Worm (Caenorhabditis elegans) whole organism, L1 larva: ENCODE results near the gene B0336.7.

Experiments used
- dpl-1 ChIP-seq, 3 experiments: fragments of 150-350 bp in 2 of 3; sonication (generic microtip) in 1 of 3; optimal IDR thresholded peaks; 2 replicates each; lab custom pipeline; 2014 to 2017; ENCODE audit warnings: missing biosample characterization in 3 of 3, missing genetic modification characterization in 3 of 3, missing genetic modification reagents in 3 of 3
- dsc-1 ChIP-seq: sonication (generic microtip); optimal IDR thresholded peaks from 2 replicates; lab custom pipeline; 2016; ENCODE audit warnings: mild to moderate bottlenecking, missing genetic modification characterization, missing compliant biosample characterization
- lsy-2 ChIP-seq, 2 experiments: fragments of 150-350 bp; optimal IDR thresholded peaks; 2 replicates each; lab custom pipeline; 2014; ENCODE audit warnings: missing biosample characterization in 2 of 2, missing genetic modification characterization in 2 of 2
- nhr-11 ChIP-seq: fragments of 150-350 bp; optimal IDR thresholded peaks from 2 replicates; lab custom pipeline; 2014; ENCODE audit warnings: missing biosample characterization, missing genetic modification characterization
- nhr-84 ChIP-seq: sonication (generic microtip); optimal IDR thresholded peaks from 2 replicates; lab custom pipeline; 2017; ENCODE audit warnings: missing biosample characterization, missing genetic modification characterization
- skn-1 ChIP-seq: fragments of 150-350 bp; optimal IDR thresholded peaks from 2 replicates; lab custom pipeline; 2014; ENCODE audit warnings: missing biosample characterization, missing genetic modification characterization
- snpc-4 ChIP-seq: fragments of 150-350 bp; optimal IDR thresholded peaks from 2 replicates; lab custom pipeline; 2014; ENCODE audit warnings: missing biosample characterization, missing genetic modification characterization
- tbx-2 ChIP-seq: sonication (generic microtip); optimal IDR thresholded peaks from 2 replicates; lab custom pipeline; 2016; ENCODE audit warnings: missing genetic modification characterization, missing compliant biosample characterization
- unc-130 ChIP-seq: fragments of 150-350 bp; optimal IDR thresholded peaks from 2 replicates; lab custom pipeline; 2017; ENCODE audit warnings: missing biosample characterization, missing genetic modification characterization, inconsistent platforms
- ztf-11 ChIP-seq, 2 experiments: sonication (generic microtip); optimal IDR thresholded peaks; 2 replicates each; lab custom pipeline; 2016 to 2017; ENCODE audit warnings: missing genetic modification characterization in 2 of 2, missing biosample characterization in 1 of 2, missing compliant biosample characterization in 1 of 2

DNA sequence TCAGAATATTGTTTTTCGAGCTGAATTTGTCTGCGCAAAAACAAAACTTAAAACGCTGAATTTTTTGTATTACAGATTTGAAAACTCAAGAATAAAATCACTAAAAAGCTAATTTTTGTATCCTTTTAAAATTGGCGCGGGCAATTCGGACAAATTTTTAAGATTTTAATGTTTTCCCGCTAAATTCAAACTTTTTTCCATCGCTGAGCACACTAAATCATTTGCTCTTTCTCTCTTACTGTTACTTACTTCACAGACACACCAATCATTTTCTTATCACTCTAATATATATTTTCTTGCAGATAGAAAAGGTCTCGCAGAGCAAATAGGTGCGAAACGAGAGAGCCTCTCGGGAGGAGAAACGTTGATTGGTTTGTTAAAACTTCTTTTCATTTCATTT is 33.2 kb downstream of the B0336.7 start, which contains the start of gene par-3:
- TF ChIP-seq lsy-2 (tag; optimal IDR thresholded peaks at IDR 0.05; lab: Kevin White, UChicago) (no peak), nhr-84 (no peak), nhr-11 (tag; lab: Kevin White, UChicago) (no peak), ztf-11 (tag; optimal IDR thresholded peaks at IDR 0.05; lab: Kevin White, UChicago) (no peak), dsc-1 (tag; lab: Kevin White, UChicago) (no peak), skn-1 (tag; lab: Kevin White, UChicago) (no peak), snpc-4 (tag; lab: Kevin White, UChicago) (no peak), tbx-2 (tag; lab: Kevin White, UChicago) (no peak), unc-130 (tag; lab: Kevin White, UChicago) (no peak), dpl-1 (GFP tag; optimal IDR thresholded peaks at IDR 0.05; lab: Kevin White, UChicago) (no peak)
